Worm (Caenorhabditis elegans): Measurements from ENCODE around the gene uaf-1.

uaf-1 gene

ce11 chrIII:1016080-1016479 is 60.3 kb downstream of the uaf-1 start, which contains the start of gene Y34F4.3:
Gene Y34F4.3 (minus strand): TSS chrIII:1016180.
- TF ChIP-seq mdt-29 (GFP tag; IDR thresholded peaks at IDR 0.05), result no peak
- TF ChIP-seq dmd-8 (GFP tag; IDR thresholded peaks at IDR 0.05), result no peak

All from whole organism, L4 larva.